Worm (Caenorhabditis elegans): ENCODE data around the gene cdr-2.

ce11 chrV:12365104-12365503 is 50.4 kb downstream of the cdr-2 start, which contains the start of gene fipr-2:
- no peak for TF ChIP-seq ama-1 (optimal IDR thresholded peaks at IDR 0.05)
- TF ChIP-seq scrt-1 (GFP tag; IDR thresholded peaks at IDR 0.05): no peak
- no peak for TF ChIP-seq ceh-13 (GFP tag; optimal IDR thresholded peaks at IDR 0.05)
- no peak for TF ChIP-seq sea-1 (GFP tag; conservative IDR thresholded peaks at IDR 0.05)
- no peak for TF ChIP-seq tra-4 (tag; optimal IDR thresholded peaks at IDR 0.05)
- TF ChIP-seq F13C5.2 (tag; optimal IDR thresholded peaks at IDR 0.05): no peak
- TF ChIP-seq B0310.2 (tag; optimal IDR thresholded peaks at IDR 0.05): no peak
- TF ChIP-seq aly-1 (tag; optimal IDR thresholded peaks at IDR 0.05): no peak
- no peak for TF ChIP-seq flt-1 (GFP tag; IDR thresholded peaks at IDR 0.05)
- no peak for TF ChIP-seq hmbx-1 (tag; optimal IDR thresholded peaks at IDR 0.05)
- TF ChIP-seq ets-7 (tag; optimal IDR thresholded peaks at IDR 0.05): no peak
- no peak for TF ChIP-seq tbx-11 (GFP tag; IDR thresholded peaks at IDR 0.05)
- no peak for TF ChIP-seq hmg-4 (GFP tag; optimal IDR thresholded peaks at IDR 0.05)

Data from whole organism, early embryonic.